Worm (Caenorhabditis elegans) whole organism, L4/young adult: ENCODE results near the gene Y37H2A.7.

Experiments
- W03F9.2 ChIP-seq: fragments of 150-350 bp; optimal IDR thresholded peaks from 2 replicates; lab custom pipeline; 2014; ENCODE audit warnings: missing biosample characterization, missing genetic modification characterization
- him-1 ChIP-seq: sonication (generic microtip); optimal IDR thresholded peaks from 2 replicates; lab custom pipeline; 2016; ENCODE audit warnings: missing genotype, missing genetic modification reagents, missing genetic modification characterization, missing compliant biosample characterization

- no peak for TF ChIP-seq W03F9.2 (tag; lab: Kevin White, UChicago)
- no peak for TF ChIP-seq him-1 (tag; lab: Kevin White, UChicago)
Measured at ce11 chrV:18086174-18086661, 48.1 kb downstream of the Y37H2A.7 start, which contains the start of gene Y59A8B.12.
